Worm (Caenorhabditis elegans) whole organism, L3 larva: ENCODE data around the gene nhr-202.

Experiments used
- eor-1 ChIP-seq, 2 experiments: fragments of 150-350 bp; optimal IDR thresholded peaks; 2 replicates each; lab custom pipeline; 2014 to 2018; ENCODE audit warnings: missing biosample characterization in 2 of 2, missing genetic modification characterization in 2 of 2
- fos-1 ChIP-seq: fragments of 150-350 bp; optimal IDR thresholded peaks from 2 replicates; lab custom pipeline; 2014; ENCODE audit warnings: missing biosample characterization, missing genetic modification characterization
- lsy-12 ChIP-seq: sonication (generic microtip); optimal IDR thresholded peaks from 2 replicates; lab custom pipeline; 2016; ENCODE audit warnings: mild to moderate bottlenecking, missing genetic modification characterization, missing compliant biosample characterization
- mdl-1 ChIP-seq: fragments of 150-350 bp; optimal IDR thresholded peaks from 2 replicates; lab custom pipeline; 2014; ENCODE audit warnings: missing biosample characterization, missing genetic modification characterization
- pha-4 ChIP-seq: fragments of 150-350 bp; optimal IDR thresholded peaks from 2 replicates; lab custom pipeline; 2014; ENCODE audit warnings: missing biosample characterization, missing genetic modification reagents, missing genetic modification characterization
- snpc-4 ChIP-seq: fragments of 150-350 bp; optimal IDR thresholded peaks from 2 replicates; lab custom pipeline; 2014; ENCODE audit warnings: missing biosample characterization, missing genetic modification characterization

- TF ChIP-seq pha-4 (tag; lab: Kevin White, UChicago), result no peak
- no peak for TF ChIP-seq fos-1
- TF ChIP-seq mdl-1 (tag; lab: Kevin White, UChicago), result no peak
- no peak for TF ChIP-seq lsy-12 (tag; lab: Kevin White, UChicago)
- no peak for TF ChIP-seq snpc-4
- no peak for TF ChIP-seq eor-1 (tag; optimal IDR thresholded peaks at IDR 0.05; lab: Kevin White, UChicago)
These were observed 35.0 kb downstream of the nhr-202 start, which contains the start of gene T01G6.1 for ce11 chrV:497399-497798.
